Worm (Caenorhabditis elegans): ENCODE results near the gene phat-7.

DNA sequence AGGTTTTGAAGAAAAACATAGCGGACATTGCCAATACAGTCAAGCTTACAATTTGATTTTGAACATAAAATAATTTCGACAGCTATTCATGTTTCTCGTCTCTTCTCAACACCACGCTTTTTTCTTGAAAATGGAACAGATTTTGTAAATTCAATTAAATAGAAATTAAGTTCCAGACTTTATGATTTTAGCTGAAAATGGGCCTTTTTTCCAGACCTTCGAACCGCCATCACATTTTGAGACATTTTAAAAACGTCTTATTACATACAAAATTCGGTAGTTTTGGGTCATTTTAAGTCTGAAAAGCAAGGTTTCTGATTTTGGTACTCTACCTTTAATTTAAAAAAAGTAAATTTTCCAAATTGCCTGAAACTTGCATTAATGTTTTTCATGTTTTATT, 8.1 kb upstream of the phat-7 start, which contains the start of gene C49G7.12:
- TF ChIP-seq mep-1 (tag; optimal IDR thresholded peaks at IDR 0.05): no peak
- TF ChIP-seq blmp-1 (tag; optimal IDR thresholded peaks at IDR 0.05): no peak
